Fruit fly (Drosophila melanogaster) whole organism, embryonic: ENCODE data around the gene CSN1b.

Experiments
- CG11093 ChIP-seq: fragments of 200-800 bp; sonication (Bioruptor generic); IDR thresholded peaks from 3 replicates; pipeline ENCODE4 v1.3.6; 2022; ENCODE audit warnings: missing biosample characterization, missing genetic modification characterization
- CG12391 ChIP-seq: fragments of 200-800 bp; sonication (Bioruptor generic); optimal IDR thresholded peaks from 3 replicates; lab custom pipeline; 2018; ENCODE audit warnings: missing biosample characterization, mild to moderate bottlenecking, missing genetic modification characterization, moderate library complexity
- CG13894 ChIP-seq: fragments of 200-800 bp; sonication (Bioruptor generic); optimal IDR thresholded peaks from 3 replicates; lab custom pipeline; 2018; ENCODE audit warnings: missing biosample characterization, mild to moderate bottlenecking, missing genetic modification characterization, moderate library complexity
- CG14014 ChIP-seq: fragments of 200-800 bp; sonication (Bioruptor generic); IDR thresholded peaks from 2 replicates; pipeline ENCODE4 v1.3.6; 2022; ENCODE audit warnings: missing biosample characterization, missing genetic modification characterization
- CG14860 ChIP-seq: fragments of 200-800 bp; sonication (Bioruptor generic); IDR thresholded peaks from 3 replicates; pipeline ENCODE4 v1.3.6; 2022; ENCODE audit warnings: missing biosample characterization, missing genetic modification characterization; ENCODE audit not compliant: partially characterized antibody
- CG17802 ChIP-seq: fragments of 200-800 bp; sonication (Bioruptor generic); optimal IDR thresholded peaks from 2 replicates; lab custom pipeline; 2018; ENCODE audit warnings: missing biosample characterization, mild to moderate bottlenecking, missing genetic modification characterization, moderate library complexity
- CG17912 ChIP-seq: fragments of 200-800 bp; sonication (Bioruptor generic); optimal IDR thresholded peaks from 2 replicates; lab custom pipeline; 2018; ENCODE audit warnings: missing biosample characterization, mild to moderate bottlenecking, missing genetic modification characterization
- CG30020 ChIP-seq: fragments of 200-800 bp; optimal IDR thresholded peaks from 2 replicates; lab custom pipeline; 2019; ENCODE audit warnings: missing biosample characterization, mild to moderate bottlenecking, missing genetic modification characterization, moderate library complexity
- CG31388 ChIP-seq: fragments of 200-800 bp; sonication (Bioruptor generic); optimal IDR thresholded peaks from 2 replicates; lab custom pipeline; 2016; ENCODE audit warnings: missing biosample characterization, missing genetic modification characterization
- CG4360 ChIP-seq: fragments of 200-800 bp; sonication (Bioruptor generic); IDR thresholded peaks from 2 replicates; pipeline ENCODE4 v1.3.6; 2022; ENCODE audit warnings: missing biosample characterization, missing genetic modification characterization
- CG5953 ChIP-seq: fragments of 200-800 bp; sonication (Bioruptor generic); IDR thresholded peaks from 2 replicates; pipeline ENCODE4 v1.3.6; 2022; ENCODE audit warnings: missing biosample characterization, missing genetic modification characterization
- CG6175 ChIP-seq: fragments of 200-800 bp; sonication (Bioruptor generic); IDR thresholded peaks from 3 replicates; pipeline ENCODE4 v1.3.6; 2022; ENCODE audit warnings: missing biosample characterization, missing genetic modification characterization
- CG7839 ChIP-seq: fragments of 200-800 bp; sonication (Bioruptor generic); optimal IDR thresholded peaks from 3 replicates; lab custom pipeline; 2018; ENCODE audit warnings: missing biosample characterization, mild to moderate bottlenecking, missing genetic modification characterization, moderate library complexity
- CG8290 ChIP-seq, 3 experiments: fragments of 200-800 bp; sonication (Bioruptor generic); optimal IDR thresholded peaks; 2 replicates each; lab custom pipeline; 2016 to 2019; ENCODE audit warnings: missing biosample characterization in 3 of 3, missing genetic modification characterization in 3 of 3, mild to moderate bottlenecking in 2 of 3, moderate library complexity in 1 of 3
- CG9797 ChIP-seq: fragments of 200-800 bp; sonication (Bioruptor generic); optimal IDR thresholded peaks from 3 replicates; lab custom pipeline; 2018; ENCODE audit warnings: missing biosample characterization, mild to moderate bottlenecking, missing genetic modification characterization
- CG9932 ChIP-seq: fragments of 200-800 bp; sonication (Bioruptor generic); IDR thresholded peaks from 2 replicates; pipeline ENCODE4 v1.3.6; 2022; ENCODE audit warnings: missing biosample characterization, missing genetic modification characterization
- D19B ChIP-seq: fragments of 200-800 bp; sonication (Bioruptor generic); optimal IDR thresholded peaks from 2 replicates; lab custom pipeline; 2017; ENCODE audit warnings: missing biosample characterization, mild to moderate bottlenecking, missing genetic modification characterization
- Gsc ChIP-seq: fragments of 200-800 bp; sonication (Bioruptor generic); IDR thresholded peaks from 2 replicates; pipeline ENCODE4 v1.3.6; 2022; ENCODE audit warnings: missing biosample characterization, missing genetic modification characterization
- MESR4 ChIP-seq: fragments of 200-800 bp; sonication (Bioruptor generic); optimal IDR thresholded peaks from 2 replicates; lab custom pipeline; 2018; ENCODE audit warnings: missing biosample characterization, mild to moderate bottlenecking, missing genetic modification characterization, moderate library complexity
- NFAT ChIP-seq: fragments of 200-800 bp; sonication (Bioruptor generic); IDR thresholded peaks from 2 replicates; pipeline ENCODE4 v1.3.6; 2022; ENCODE audit warnings: missing biosample characterization, missing genetic modification characterization
- Nf-YA ChIP-seq: fragments of 200-800 bp; sonication (Bioruptor generic); IDR thresholded peaks from 2 replicates; pipeline ENCODE4 v1.3.6; 2022; ENCODE audit warnings: missing biosample characterization, missing genetic modification characterization
- Scr ChIP-seq: fragments of 200-800 bp; sonication (Bioruptor generic); IDR thresholded peaks from 2 replicates; pipeline ENCODE4 v1.3.6; 2022; ENCODE audit warnings: missing biosample characterization, missing genetic modification characterization; ENCODE audit not compliant: partially characterized antibody
- Sox100B ChIP-seq: fragments of 200-800 bp; sonication (Bioruptor generic); optimal IDR thresholded peaks from 3 replicates; lab custom pipeline; 2018; ENCODE audit warnings: missing biosample characterization, mild to moderate bottlenecking, missing genetic modification characterization
- Stat92E ChIP-seq, 3 experiments: fragments of >200 bp in 2 of 3; fragments of 200-800 bp in 1 of 3; sonication (Bioruptor generic) in 1 of 3; optimal IDR thresholded peaks; 2 replicates each; lab custom pipeline; 2017 to 2019; ENCODE audit warnings: missing biosample characterization in 3 of 3, missing genetic modification characterization in 3 of 3, mild to moderate bottlenecking in 1 of 3, moderate library complexity in 1 of 3
- ap ChIP-seq: fragments of 200-800 bp; sonication (Bioruptor generic); IDR thresholded peaks from 2 replicates; pipeline ENCODE4 v1.3.6; 2022; ENCODE audit warnings: missing biosample characterization, missing genetic modification characterization
- ase ChIP-seq: fragments of 200-800 bp; sonication (Bioruptor generic); IDR thresholded peaks from 3 replicates; pipeline ENCODE4 v1.3.6; 2022; ENCODE audit warnings: missing biosample characterization, missing genetic modification characterization
- bowl ChIP-seq: fragments of 200-800 bp; sonication (Bioruptor generic); IDR thresholded peaks from 2 replicates; pipeline ENCODE4 v1.3.6; 2022; ENCODE audit warnings: missing biosample characterization, missing genetic modification characterization
- chm ChIP-seq: fragments of 200-800 bp; sonication (Bioruptor generic); IDR thresholded peaks from 2 replicates; pipeline ENCODE4 v1.3.6; 2022; ENCODE audit warnings: missing biosample characterization, missing genetic modification characterization
- ci ChIP-seq: fragments of 200-800 bp; sonication (Bioruptor generic); IDR thresholded peaks from 3 replicates; pipeline ENCODE4 v1.3.6; 2022; ENCODE audit warnings: missing biosample characterization, missing genetic modification characterization
- gce ChIP-seq: fragments of 200-800 bp; sonication (Bioruptor generic); IDR thresholded peaks from 3 replicates; pipeline ENCODE4 v1.3.6; 2022; ENCODE audit warnings: missing biosample characterization, missing genetic modification characterization
- grn ChIP-seq: fragments of 200-800 bp; sonication (Bioruptor generic); optimal IDR thresholded peaks from 3 replicates; lab custom pipeline; 2017; ENCODE audit warnings: missing biosample characterization, missing genetic modification characterization
- h ChIP-seq: fragments of >200 bp; optimal IDR thresholded peaks from 2 replicates; lab custom pipeline; 2017
- kah ChIP-seq: fragments of 200-800 bp; sonication (Bioruptor generic); optimal IDR thresholded peaks from 2 replicates; lab custom pipeline; 2018; ENCODE audit warnings: missing biosample characterization, mild to moderate bottlenecking, missing genetic modification characterization
- lab ChIP-seq: fragments of 200-800 bp; sonication (Bioruptor generic); optimal IDR thresholded peaks from 3 replicates; lab custom pipeline; 2017; ENCODE audit warnings: missing biosample characterization, missing genetic modification characterization, mild to moderate bottlenecking, moderate library complexity, missing genetic modification reagents
- lov ChIP-seq, 2 experiments: fragments of 200-800 bp in 1 of 2; fragments of >200 bp in 1 of 2; sonication (Bioruptor generic) in 1 of 2; IDR thresholded peaks in 1 of 2; optimal IDR thresholded peaks in 1 of 2; 2 replicates in 1 of 2; 3 replicates in 1 of 2; pipeline versions ENCODE4 v1.3.6 to Lab custom; 2017 to 2022; ENCODE audit warnings: missing biosample characterization in 1 of 2, missing genetic modification characterization in 1 of 2
- maf-S ChIP-seq: fragments of 200-800 bp; sonication (Bioruptor generic); optimal IDR thresholded peaks from 2 replicates; lab custom pipeline; 2016; ENCODE audit warnings: missing biosample characterization, missing genetic modification characterization
- otp ChIP-seq: fragments of 200-800 bp; sonication (Bioruptor generic); IDR thresholded peaks from 3 replicates; pipeline ENCODE4, ENCODE4 v1.3.6; 2022; ENCODE audit warnings: missing biosample characterization, missing genetic modification characterization
- pho ChIP-seq: fragments of 200-800 bp; sonication (Bioruptor generic); optimal IDR thresholded peaks from 2 replicates; lab custom pipeline; 2016; ENCODE audit warnings: missing biosample characterization, missing genetic modification characterization
- pzg ChIP-seq: fragments of 200-800 bp; sonication (Bioruptor generic); optimal IDR thresholded peaks from 3 replicates; lab custom pipeline; 2018; ENCODE audit warnings: missing biosample characterization, mild to moderate bottlenecking, missing genetic modification characterization, moderate library complexity
- ranshi ChIP-seq: fragments of 200-800 bp; sonication (Bioruptor generic); IDR thresholded peaks from 2 replicates; pipeline ENCODE4 v1.3.6; 2022; ENCODE audit warnings: missing biosample characterization, missing genetic modification characterization
- sd ChIP-seq: fragments of 200-800 bp; sonication (Bioruptor generic); optimal IDR thresholded peaks from 3 replicates; lab custom pipeline; 2018; ENCODE audit warnings: missing biosample characterization, mild to moderate bottlenecking, missing genetic modification characterization, moderate library complexity
- tll ChIP-seq, 2 experiments: fragments of 200-800 bp in 1 of 2; fragments of >200 bp in 1 of 2; sonication (Bioruptor generic) in 1 of 2; optimal IDR thresholded peaks; 2 replicates each; lab custom pipeline; 2017 to 2019; ENCODE audit warnings: missing biosample characterization in 2 of 2, missing genetic modification characterization in 2 of 2, mild to moderate bottlenecking in 1 of 2, moderate library complexity in 1 of 2
- ttk ChIP-seq: fragments of 200-800 bp; sonication (Bioruptor generic); IDR thresholded peaks from 2 replicates; pipeline ENCODE4 v2.1.2; 2022; ENCODE audit warnings: missing biosample characterization, missing genetic modification characterization
- twi ChIP-seq: fragments of 200-800 bp; optimal IDR thresholded peaks from 2 replicates; lab custom pipeline; 2019; ENCODE audit warnings: missing biosample characterization, mild to moderate bottlenecking, missing genetic modification characterization, moderate library complexity
- vvl ChIP-seq: fragments of 200-800 bp; sonication (Bioruptor generic); IDR thresholded peaks from 2 replicates; pipeline ENCODE4 v1.3.6; 2022; ENCODE audit warnings: missing biosample characterization, missing genetic modification characterization
- wor ChIP-seq: fragments of 200-800 bp; sonication (Bioruptor generic); IDR thresholded peaks from 2 replicates; pipeline ENCODE4 v1.3.6; 2022; ENCODE audit warnings: missing biosample characterization, missing genetic modification characterization
- z ChIP-seq: fragments of 200-800 bp; sonication (Bioruptor generic); IDR thresholded peaks from 3 replicates; pipeline ENCODE4 v1.3.6; 2022; ENCODE audit warnings: missing biosample characterization, missing genetic modification characterization
- zf30C ChIP-seq: fragments of 200-800 bp; sonication (Bioruptor generic); optimal IDR thresholded peaks from 3 replicates; lab custom pipeline; 2018; ENCODE audit warnings: missing biosample characterization, mild to moderate bottlenecking, missing genetic modification characterization

CSN1b gene

DNA sequence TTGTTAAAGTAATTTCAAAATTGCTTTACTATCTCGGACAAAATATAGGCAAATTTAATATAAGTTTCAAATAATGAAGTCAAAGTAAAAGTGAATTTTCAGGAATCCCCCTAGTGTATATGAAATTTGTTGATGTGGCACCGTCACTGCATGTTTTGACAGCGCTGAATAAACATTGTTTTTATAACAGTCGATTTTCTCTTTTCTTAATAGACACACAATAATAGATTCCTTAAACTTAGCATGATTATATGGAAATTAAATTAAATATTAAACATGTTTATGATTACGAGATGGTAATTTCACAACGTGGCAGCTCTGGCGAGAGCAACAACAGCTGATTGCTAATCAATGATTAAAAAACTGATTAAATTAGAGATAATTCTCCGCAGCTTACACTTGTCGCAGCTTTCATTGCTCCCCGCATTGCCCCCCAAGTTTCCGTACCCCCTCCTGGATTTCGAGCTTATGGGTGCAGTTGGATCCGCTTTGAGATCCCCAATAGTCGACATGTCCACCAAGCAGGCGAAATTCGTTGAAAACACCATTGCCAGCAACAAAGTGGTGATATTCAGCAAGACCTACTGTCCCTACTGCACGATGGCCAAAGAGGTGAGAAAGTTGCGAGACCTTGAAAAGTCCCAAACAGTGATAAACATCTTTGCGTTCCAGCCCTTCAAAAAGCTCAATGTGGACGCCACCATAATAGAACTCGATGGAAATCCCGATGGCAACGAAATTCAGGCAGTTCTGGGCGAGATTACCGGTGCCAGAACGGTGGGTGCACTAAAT lies 35.5 kb downstream of the CSN1b start, which contains the start of gene Grx1 (continued):
- no peak for TF ChIP-seq ttk (GFP tag; lab: Robert Waterston, UW)
- peak in 1 of 2 experiments; percentile 45 for TF ChIP-seq tll (GFP tag; optimal IDR thresholded peaks at IDR 0.05; lab: Kevin White, UChicago)
- TF ChIP-seq ci (GFP tag; lab: Robert Waterston, UW): 0 out of 3 replicates have a peak, but pooled peaks have one; percentile 38
- TF ChIP-seq sd (tag; lab: Kevin White, UChicago): no peak
- peak; percentile 70 for TF ChIP-seq lab (GFP tag; lab: Kevin White, UChicago)
- peak; percentile 61 for TF ChIP-seq CG30020 (tag; lab: Kevin White, UChicago)
- no peak for TF ChIP-seq z
- TF ChIP-seq Stat92E (GFP tag; optimal IDR thresholded peaks at IDR 0.05; lab: Kevin White, UChicago): no peak
- TF ChIP-seq MESR4 (GFP tag; lab: Kevin White, UChicago): peak; percentile 88
- peak; percentile 98 for TF ChIP-seq grn
- TF ChIP-seq Sox100B (GFP tag; lab: Kevin White, UChicago): peak; percentile 52
- no peak for TF ChIP-seq chm (GFP tag; lab: Robert Waterston, UW)
- peak; percentile 50 for TF ChIP-seq CG8290 (GFP tag; optimal IDR thresholded peaks at IDR 0.05; lab: Kevin White, UChicago)
- peak in 1 of 2 experiments; percentile 35 for TF ChIP-seq CG8290 (tag; optimal IDR thresholded peaks at IDR 0.05; lab: Kevin White, UChicago)
- TF ChIP-seq CG9797 (GFP tag; lab: Kevin White, UChicago): no peak
- TF ChIP-seq twi (tag; lab: Kevin White, UChicago): peak; percentile 49
- no peak for TF ChIP-seq Nf-YA (GFP tag; lab: Robert Waterston, UW)
- no peak for TF ChIP-seq Gsc (GFP tag; lab: Robert Waterston, UW)
- peak; percentile 42 for TF ChIP-seq pzg (GFP tag; lab: Kevin White, UChicago)
- TF ChIP-seq CG11093 (GFP tag; lab: Robert Waterston, UW): no peak
- TF ChIP-seq lov (optimal IDR thresholded peaks at IDR 0.05; lab: Kevin White, UChicago): no peak
- no peak for TF ChIP-seq lov (GFP tag; IDR thresholded peaks at IDR 0.05; lab: Robert Waterston, UW)
- peak; percentile 50 for TF ChIP-seq pho
- peak; percentile 31 for TF ChIP-seq maf-S (GFP tag; lab: Kevin White, UChicago)
- no peak for TF ChIP-seq otp
- TF ChIP-seq CG13894 (tag; lab: Kevin White, UChicago): peak; percentile 35
- TF ChIP-seq NFAT: peak; percentile 42; the same call in 1 of the 2 replicates
- no peak for TF ChIP-seq CG17912
- peak; percentile 81 for TF ChIP-seq CG17802 (tag; lab: Kevin White, UChicago)
- no peak for TF ChIP-seq gce
- no peak for TF ChIP-seq h (lab: Kevin White, UChicago)
- no peak for TF ChIP-seq CG6175 (GFP tag; lab: Robert Waterston, UW)
- TF ChIP-seq D19B (GFP tag; lab: Kevin White, UChicago): no peak
- TF ChIP-seq bowl (GFP tag; lab: Robert Waterston, UW): no peak
- peak; percentile 67 for TF ChIP-seq vvl
- no peak for TF ChIP-seq CG31388 (GFP tag; lab: Kevin White, UChicago)
- TF ChIP-seq CG9932 (GFP tag; lab: Robert Waterston, UW): peak; percentile 46; the same call in 1 of the 2 replicates
- no peak for TF ChIP-seq zf30C
- no peak for TF ChIP-seq CG4360 (GFP tag; lab: Robert Waterston, UW)
- no peak for TF ChIP-seq ap (GFP tag; lab: Robert Waterston, UW)
- TF ChIP-seq CG14860 (GFP tag; lab: Robert Waterston, UW): no peak
- no peak for TF ChIP-seq ranshi (GFP tag; lab: Robert Waterston, UW)
- TF ChIP-seq wor: no peak
- peak; percentile 53 for TF ChIP-seq CG7839 (tag; lab: Kevin White, UChicago)
- no peak for TF ChIP-seq CG14014 (GFP tag; lab: Robert Waterston, UW)
- peak; percentile 77 for TF ChIP-seq CG12391 (tag; lab: Kevin White, UChicago)
- peak; percentile 5 for TF ChIP-seq kah
- TF ChIP-seq ase: 0 out of 3 replicates have a peak, but pooled peaks have one; percentile 23
- TF ChIP-seq Scr (GFP tag; lab: Robert Waterston, UW): no peak
- no peak for TF ChIP-seq CG5953 (GFP tag; lab: Robert Waterston, UW)
